Fruit fly (Drosophila melanogaster) whole organism, embryonic: Measurements from ENCODE around the gene CG9471.

Source experiments
- Bgb ChIP-seq: fragments of 200-800 bp; sonication (Bioruptor generic); IDR thresholded peaks from 2 replicates; pipeline ENCODE4 v1.3.6; 2022; ENCODE audit warnings: missing biosample characterization, missing genetic modification characterization; ENCODE audit not compliant: partially characterized antibody
- CG10267 ChIP-seq: fragments of 200-800 bp; sonication (Bioruptor generic); optimal IDR thresholded peaks from 2 replicates; lab custom pipeline; 2018; ENCODE audit warnings: missing biosample characterization, mild to moderate bottlenecking, missing genetic modification characterization, moderate library complexity
- CG10274 ChIP-seq: fragments of 200-800 bp; sonication (Bioruptor generic); optimal IDR thresholded peaks from 3 replicates; lab custom pipeline; 2017; ENCODE audit warnings: missing biosample characterization, mild to moderate bottlenecking, missing genetic modification characterization
- CG11456 ChIP-seq: fragments of 200-800 bp; sonication (Bioruptor generic); IDR thresholded peaks from 3 replicates; pipeline ENCODE4 v1.3.6; 2022; ENCODE audit warnings: missing biosample characterization, missing genetic modification characterization
- CG13624 ChIP-seq: fragments of 200-800 bp; sonication (Bioruptor generic); optimal IDR thresholded peaks from 2 replicates; lab custom pipeline; 2016; ENCODE audit warnings: missing biosample characterization, missing genetic modification characterization
- CG13894 ChIP-seq: fragments of 200-800 bp; sonication (Bioruptor generic); optimal IDR thresholded peaks from 3 replicates; lab custom pipeline; 2018; ENCODE audit warnings: missing biosample characterization, mild to moderate bottlenecking, missing genetic modification characterization, moderate library complexity
- CG1529 ChIP-seq: fragments of 200-800 bp; sonication (Bioruptor generic); optimal IDR thresholded peaks from 3 replicates; lab custom pipeline; 2018; ENCODE audit warnings: missing biosample characterization, missing genetic modification characterization
- CG2202 ChIP-seq: fragments of 200-800 bp; sonication (Bioruptor generic); optimal IDR thresholded peaks from 2 replicates; lab custom pipeline; 2018; ENCODE audit warnings: missing biosample characterization, mild to moderate bottlenecking, missing genetic modification characterization
- CG42726 ChIP-seq: fragments of 200-800 bp; sonication (Bioruptor generic); IDR thresholded peaks from 2 replicates; pipeline ENCODE4 v1.3.6; 2022; ENCODE audit warnings: missing biosample characterization, missing genetic modification characterization; ENCODE audit not compliant: partially characterized antibody
- CG4328 ChIP-seq: fragments of 200-800 bp; sonication (Bioruptor generic); optimal IDR thresholded peaks from 3 replicates; lab custom pipeline; 2017; ENCODE audit warnings: missing biosample characterization, missing genetic modification reagents, missing genetic modification characterization
- CG6175 ChIP-seq: fragments of 200-800 bp; sonication (Bioruptor generic); IDR thresholded peaks from 3 replicates; pipeline ENCODE4 v1.3.6; 2022; ENCODE audit warnings: missing biosample characterization, missing genetic modification characterization
- CG6765 ChIP-seq: fragments of 200-800 bp; sonication (Bioruptor generic); optimal IDR thresholded peaks from 3 replicates; lab custom pipeline; 2017; ENCODE audit warnings: missing biosample characterization, mild to moderate bottlenecking, missing genetic modification characterization
- CG6854 ChIP-seq: fragments of 200-800 bp; sonication (Bioruptor generic); optimal IDR thresholded peaks from 3 replicates; lab custom pipeline; 2017; ENCODE audit warnings: missing biosample characterization, mild to moderate bottlenecking, missing genetic modification characterization
- CG7963 ChIP-seq: fragments of 200-800 bp; sonication (Bioruptor generic); IDR thresholded peaks from 3 replicates; pipeline ENCODE4 v1.3.6; 2022; ENCODE audit warnings: missing biosample characterization, missing genetic modification characterization; ENCODE audit not compliant: partially characterized antibody
- CG9727 ChIP-seq: fragments of 200-800 bp; sonication (Bioruptor generic); optimal IDR thresholded peaks from 3 replicates; lab custom pipeline; 2017; ENCODE audit warnings: missing biosample characterization, mild to moderate bottlenecking, missing genetic modification characterization
- Chrac-16 ChIP-seq: fragments of 200-800 bp; sonication (Bioruptor generic); optimal IDR thresholded peaks from 3 replicates; lab custom pipeline; 2016; ENCODE audit warnings: missing biosample characterization, missing genetic modification characterization
- Dbx ChIP-seq: fragments of 200-800 bp; sonication (Bioruptor generic); IDR thresholded peaks from 3 replicates; pipeline ENCODE4 v1.3.6; 2022; ENCODE audit warnings: missing biosample characterization, missing genetic modification characterization
- Dip3 ChIP-seq: fragments of 200-800 bp; sonication (Bioruptor generic); optimal IDR thresholded peaks from 3 replicates; lab custom pipeline; 2016; ENCODE audit warnings: missing biosample characterization, missing genetic modification characterization
- Fer1 ChIP-seq: fragments of 200-800 bp; sonication (Bioruptor generic); optimal IDR thresholded peaks from 2 replicates; lab custom pipeline; 2017; ENCODE audit warnings: missing biosample characterization, mild to moderate bottlenecking, missing genetic modification characterization
- GATAe ChIP-seq: fragments of 200-800 bp; sonication (Bioruptor generic); conservative IDR thresholded peaks from 2 replicates; pipeline ENCODE4 v1.3.6; 2022; ENCODE audit warnings: missing biosample characterization, missing genetic modification characterization
- HHEX ChIP-seq: fragments of 200-800 bp; sonication (Bioruptor generic); optimal IDR thresholded peaks from 3 replicates; lab custom pipeline; 2017; ENCODE audit warnings: missing biosample characterization, mild to moderate bottlenecking, missing genetic modification characterization, missing genetic modification reagents
- Hr51 ChIP-seq, 2 experiments: fragments of 200-800 bp; sonication (Bioruptor generic); optimal IDR thresholded peaks; 2 replicates in 1 of 2; 3 replicates in 1 of 2; lab custom pipeline; 2016 to 2018; ENCODE audit warnings: missing biosample characterization in 2 of 2, missing genetic modification characterization in 2 of 2, mild to moderate bottlenecking in 1 of 2, moderate library complexity in 1 of 2
- Oli ChIP-seq: fragments of 200-800 bp; sonication (Bioruptor generic); optimal IDR thresholded peaks from 2 replicates; lab custom pipeline; 2018; ENCODE audit warnings: missing biosample characterization, mild to moderate bottlenecking, missing genetic modification characterization, moderate library complexity
- Pdp1 ChIP-seq, 2 experiments: fragments of 200-800 bp; sonication (Bioruptor generic); optimal IDR thresholded peaks; 3 replicates each; lab custom pipeline; 2016; ENCODE audit warnings: missing biosample characterization in 2 of 2, missing genetic modification characterization in 2 of 2, mild to moderate bottlenecking in 1 of 2, moderate library complexity in 1 of 2
- Sin3A ChIP-seq: fragments of >200 bp; optimal IDR thresholded peaks from 2 replicates; lab custom pipeline; 2018
- Sry-β ChIP-seq: fragments of 200-800 bp; sonication (Bioruptor generic); optimal IDR thresholded peaks from 2 replicates; lab custom pipeline; 2018; ENCODE audit warnings: missing biosample characterization, mild to moderate bottlenecking, missing genetic modification characterization, moderate library complexity
- Vsx1 ChIP-seq: fragments of 200-800 bp; sonication (Bioruptor generic); optimal IDR thresholded peaks from 2 replicates; lab custom pipeline; 2017; ENCODE audit warnings: missing biosample characterization, mild to moderate bottlenecking, missing genetic modification characterization, missing genetic modification reagents
- ase ChIP-seq: fragments of 200-800 bp; sonication (Bioruptor generic); IDR thresholded peaks from 3 replicates; pipeline ENCODE4 v1.3.6; 2022; ENCODE audit warnings: missing biosample characterization, missing genetic modification characterization
- caup ChIP-seq: fragments of 200-800 bp; sonication (Bioruptor generic); optimal IDR thresholded peaks from 3 replicates; lab custom pipeline; 2017; ENCODE audit warnings: missing biosample characterization, mild to moderate bottlenecking, missing genetic modification characterization, moderate library complexity; ENCODE audit not compliant: severe bottlenecking
- chm ChIP-seq: fragments of 200-800 bp; sonication (Bioruptor generic); IDR thresholded peaks from 2 replicates; pipeline ENCODE4 v1.3.6; 2022; ENCODE audit warnings: missing biosample characterization, missing genetic modification characterization
- disco-r ChIP-seq: fragments of 200-800 bp; sonication (Bioruptor generic); optimal IDR thresholded peaks from 2 replicates; lab custom pipeline; 2016; ENCODE audit warnings: missing biosample characterization, missing genetic modification characterization
- dmrt11E ChIP-seq: fragments of 200-800 bp; sonication (Bioruptor generic); optimal IDR thresholded peaks from 3 replicates; lab custom pipeline; 2018; ENCODE audit warnings: missing biosample characterization, mild to moderate bottlenecking, missing genetic modification characterization, moderate library complexity
- en ChIP-seq: fragments of 200-800 bp; sonication (Bioruptor generic); optimal IDR thresholded peaks from 2 replicates; lab custom pipeline; 2016; ENCODE audit warnings: missing biosample characterization, missing genetic modification characterization
- esg ChIP-seq: fragments of 200-800 bp; sonication (Bioruptor generic); conservative IDR thresholded peaks from 2 replicates; pipeline ENCODE4 v1.3.6; 2022; ENCODE audit warnings: missing biosample characterization, missing genetic modification characterization
- fru ChIP-seq: fragments of >200 bp; optimal IDR thresholded peaks from 2 replicates; lab custom pipeline; 2017
- gcm ChIP-seq: fragments of 200-800 bp; sonication (Bioruptor generic); optimal IDR thresholded peaks from 2 replicates; lab custom pipeline; 2019; ENCODE audit warnings: missing biosample characterization, mild to moderate bottlenecking, missing genetic modification characterization, moderate library complexity
- gfzf ChIP-seq: fragments of 200-800 bp; sonication (Bioruptor generic); optimal IDR thresholded peaks from 2 replicates; lab custom pipeline; 2016; ENCODE audit warnings: missing biosample characterization, mild to moderate bottlenecking, missing genetic modification characterization, moderate library complexity
- ham ChIP-seq: fragments of 200-800 bp; sonication (Bioruptor generic); IDR thresholded peaks from 2 replicates; pipeline ENCODE4 v1.3.6; 2022; ENCODE audit warnings: missing biosample characterization, missing genetic modification characterization
- insv ChIP-seq, 2 experiments: fragments of 200-800 bp; sonication (Bioruptor generic); optimal IDR thresholded peaks; 3 replicates each; lab custom pipeline; 2016 to 2018; ENCODE audit warnings: missing biosample characterization in 2 of 2, missing genetic modification characterization in 2 of 2
- jumu ChIP-seq: fragments of 200-800 bp; sonication (Bioruptor generic); optimal IDR thresholded peaks from 3 replicates; lab custom pipeline; 2016; ENCODE audit warnings: missing biosample characterization, missing genetic modification characterization
- ken ChIP-seq: fragments of 200-800 bp; sonication (Bioruptor generic); IDR thresholded peaks from 3 replicates; pipeline ENCODE4 v1.3.6; 2022; ENCODE audit warnings: missing biosample characterization, missing genetic modification characterization
- lola ChIP-seq, 3 experiments: fragments of >200 bp in 2 of 3; fragments of 200-800 bp in 1 of 3; sonication (Bioruptor generic) in 1 of 3; optimal IDR thresholded peaks; 2 replicates each; lab custom pipeline; 2017 to 2019; ENCODE audit warnings: missing biosample characterization in 3 of 3, missing genetic modification characterization in 3 of 3, mild to moderate bottlenecking in 1 of 3, moderate library complexity in 1 of 3
- nau ChIP-seq: fragments of 200-800 bp; sonication (Bioruptor generic); optimal IDR thresholded peaks from 3 replicates; lab custom pipeline; 2017; ENCODE audit warnings: missing biosample characterization, mild to moderate bottlenecking, missing genetic modification characterization, missing genetic modification reagents
- nerfin-2 ChIP-seq: fragments of 200-800 bp; sonication (Bioruptor generic); IDR thresholded peaks from 2 replicates; pipeline ENCODE4 v1.3.6; 2022; ENCODE audit warnings: missing biosample characterization, missing genetic modification characterization; ENCODE audit not compliant: partially characterized antibody
- p53 ChIP-seq: fragments of 200-800 bp; sonication (Bioruptor generic); optimal IDR thresholded peaks from 2 replicates; lab custom pipeline; 2016; ENCODE audit warnings: missing biosample characterization, missing genetic modification characterization
- phol ChIP-seq: fragments of 200-800 bp; sonication (Bioruptor generic); optimal IDR thresholded peaks from 3 replicates; lab custom pipeline; 2018; ENCODE audit warnings: missing biosample characterization, mild to moderate bottlenecking, missing genetic modification characterization, moderate library complexity
- psq ChIP-seq: fragments of 200-800 bp; sonication (Bioruptor generic); optimal IDR thresholded peaks from 2 replicates; lab custom pipeline; 2017; ENCODE audit warnings: missing biosample characterization, missing genetic modification characterization
- pum ChIP-seq: fragments of 200-800 bp; sonication (Bioruptor generic); optimal IDR thresholded peaks from 2 replicates; lab custom pipeline; 2016; ENCODE audit warnings: missing biosample characterization, missing genetic modification characterization
- rib ChIP-seq: fragments of 200-800 bp; sonication (Bioruptor generic); IDR thresholded peaks from 2 replicates; pipeline ENCODE4 v1.3.6; 2022; ENCODE audit warnings: missing biosample characterization, missing genetic modification characterization
- so ChIP-seq: fragments of 200-800 bp; sonication (Bioruptor generic); IDR thresholded peaks from 3 replicates; pipeline ENCODE4 v1.3.6; 2022; ENCODE audit warnings: missing biosample characterization, missing genetic modification characterization

CG9471 gene

DNA sequence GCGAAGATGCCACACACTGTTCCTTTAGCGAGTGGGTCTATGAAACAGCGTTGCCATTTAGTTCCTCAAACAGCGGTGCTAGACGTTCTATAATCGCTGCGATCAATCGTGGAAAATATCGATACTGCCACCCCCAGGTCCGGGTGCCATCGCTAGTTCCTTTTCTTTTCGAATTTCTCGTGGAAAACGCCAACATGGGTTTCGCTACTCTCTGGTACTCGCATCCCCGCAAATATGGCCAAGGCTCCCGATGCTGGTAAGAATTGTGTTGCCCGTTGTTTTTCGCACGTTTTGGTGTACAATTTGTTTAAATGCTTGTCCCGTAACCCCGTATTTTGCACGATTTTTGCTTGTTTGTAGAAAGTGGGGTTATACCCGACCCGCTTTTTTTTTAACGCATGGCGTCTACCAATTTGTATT is 6.6 kb upstream of the CG9471 start, which contains the start of gene RpS29 (continued):
- TF ChIP-seq CG7963 (GFP tag; lab: Robert Waterston, UW) (peak; percentile 79), lola (GFP tag; optimal IDR thresholded peaks at IDR 0.05; lab: Kevin White, UChicago) (peak in 1 of 3 experiments; percentile 39), Dip3 (GFP tag; lab: Kevin White, UChicago) (peak; percentile 72), p53 (GFP tag; lab: Kevin White, UChicago) (peak; percentile 83), nau (GFP tag; lab: Kevin White, UChicago) (no peak), disco-r (peak; percentile 68), CG10274 (GFP tag; lab: Kevin White, UChicago) (peak; percentile 47), HHEX (GFP tag; lab: Kevin White, UChicago) (peak; percentile 82), gfzf (GFP tag; lab: Kevin White, UChicago) (peak; percentile 54), chm (GFP tag; lab: Robert Waterston, UW) (peak; percentile 79), jumu (GFP tag; lab: Kevin White, UChicago) (peak; percentile 88), insv (GFP tag; optimal IDR thresholded peaks at IDR 0.05; lab: Kevin White, UChicago) (peak in 1 of 2 experiments; percentile 73), CG6175 (GFP tag; lab: Robert Waterston, UW) (peak; percentile 84), Pdp1 (GFP tag; optimal IDR thresholded peaks at IDR 0.05; lab: Kevin White, UChicago) (peak; percentile 82 to 89), Vsx1 (GFP tag; lab: Kevin White, UChicago) (peak; percentile 72), ken (peak; percentile 92), Sin3A (lab: Kevin White, UChicago) (peak; percentile 87), en (GFP tag; lab: Kevin White, UChicago) (peak; percentile 59), CG13894 (tag; lab: Kevin White, UChicago) (peak; percentile 91), rib (GFP tag; lab: Robert Waterston, UW) (peak; percentile 52; the same call in 1 of the 2 replicates), CG9727 (GFP tag; lab: Kevin White, UChicago) (peak; percentile 70), CG2202 (tag; lab: Kevin White, UChicago) (peak; percentile 47), nerfin-2 (peak; percentile 70), psq (GFP tag; lab: Kevin White, UChicago) (peak; percentile 50), gcm (peak; percentile 74), caup (GFP tag; lab: Kevin White, UChicago) (peak; percentile 92), CG11456 (GFP tag; lab: Robert Waterston, UW) (peak; percentile 95), ase (GFP tag; lab: Robert Waterston, UW) (peak; percentile 65; the same call in 2 of the 3 replicates), ham (GFP tag; lab: Robert Waterston, UW) (no peak), CG1529 (GFP tag; lab: Kevin White, UChicago) (peak; percentile 32), Sry-β (peak; percentile 53), phol (tag; lab: Kevin White, UChicago) (peak; percentile 82), CG6765 (GFP tag; lab: Kevin White, UChicago) (peak; percentile 83), GATAe (GFP tag; lab: Robert Waterston, UW) (no peak; the same call in 1 of the 2 replicates), Hr51 (GFP tag; optimal IDR thresholded peaks at IDR 0.05; lab: Kevin White, UChicago) (peak; percentile 50 to 85), Fer1 (peak; percentile 89), CG13624 (GFP tag; lab: Kevin White, UChicago) (peak; percentile 92), CG4328 (GFP tag; lab: Kevin White, UChicago) (peak; percentile 87), fru (lab: Kevin White, UChicago) (no peak), CG6854 (GFP tag; lab: Kevin White, UChicago) (peak; percentile 66), so (no peak), CG42726 (peak; percentile 98), Oli (peak; percentile 12), CG10267 (peak; percentile 84), Chrac-16 (GFP tag; lab: Kevin White, UChicago) (peak; percentile 83), Bgb (GFP tag; lab: Robert Waterston, UW) (peak; percentile 98), pum (GFP tag; lab: Kevin White, UChicago) (peak; percentile 81), Dbx (GFP tag; lab: Robert Waterston, UW) (peak; percentile 93), esg (GFP tag; lab: Robert Waterston, UW) (peak; percentile 31; the same call in 1 of the 2 replicates), dmrt11E (tag; lab: Kevin White, UChicago) (peak; percentile 54)
